Fruit fly (Drosophila melanogaster): ENCODE results near the gene CG17075.

The CG17075 gene

DNA sequence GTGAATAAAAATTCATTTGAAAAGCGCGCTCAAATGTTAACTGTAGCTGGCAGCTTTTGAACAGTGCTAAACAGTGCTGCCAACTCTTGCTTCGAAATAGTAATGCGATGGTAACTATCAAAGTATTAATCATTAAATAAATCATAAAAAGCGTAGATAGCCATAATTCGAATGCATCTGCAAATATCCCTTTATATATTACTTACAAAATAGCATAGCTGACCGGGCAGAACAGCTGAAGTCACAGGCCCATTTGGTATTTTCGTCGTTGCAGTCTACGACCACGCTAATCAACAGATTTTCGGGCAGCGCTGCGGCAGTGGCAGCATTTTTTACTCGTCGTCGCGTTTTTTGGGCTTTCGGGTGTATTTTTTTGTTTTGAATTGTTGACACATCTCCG, 38.3 kb upstream of the CG17075 start, which contains the start of gene Plc21C (continued):
- TF ChIP-seq slbo (GFP tag; IDR thresholded peaks at IDR 0.05) (peak; percentile 62), Ets65A (GFP tag) (peak; percentile 96), ara (GFP tag; IDR thresholded peaks at IDR 0.05) (no peak), aop (GFP tag; IDR thresholded peaks at IDR 0.05) (no peak), CG11504 (tag; optimal IDR thresholded peaks at IDR 0.05) (peak; percentile 65), CG16813 (GFP tag; IDR thresholded peaks at IDR 0.05; ENCODE audit: partially characterized antibody) (peak; percentile 53; the same call in 2 of the 3 replicates), ems (GFP tag; optimal IDR thresholded peaks at IDR 0.05) (peak; percentile 53), gro (GFP tag; optimal IDR thresholded peaks at IDR 0.05) (peak; percentile 42), CG18619 (GFP tag; optimal IDR thresholded peaks at IDR 0.05) (no peak), sens (GFP tag) (peak; percentile 94), CG3838 (GFP tag; optimal IDR thresholded peaks at IDR 0.05) (no peak), CG12744 (GFP tag; optimal IDR thresholded peaks at IDR 0.05) (no peak), kah (GFP tag; optimal IDR thresholded peaks at IDR 0.05) (no peak), CG11085 (GFP tag; IDR thresholded peaks at IDR 0.05) (peak; percentile 56; the same call in 1 of the 2 replicates), CG12391 (tag; optimal IDR thresholded peaks at IDR 0.05) (peak; percentile 65), Vsx1 (GFP tag; optimal IDR thresholded peaks at IDR 0.05) (no peak), crp (GFP tag; optimal IDR thresholded peaks at IDR 0.05) (peak; percentile 16 to 88), Doc2 (GFP tag; IDR thresholded peaks at IDR 0.05) (no peak), Dfd (GFP tag; optimal IDR thresholded peaks at IDR 0.05) (no peak), CkIIα-i1 (GFP tag; IDR thresholded peaks at IDR 0.05) (no peak), CG10654 (GFP tag; optimal IDR thresholded peaks at IDR 0.05) (peak; percentile 18), ci (GFP tag; IDR thresholded peaks at IDR 0.05) (0 out of 3 replicates have a peak, but pooled peaks have one; percentile 16), zen (tag; optimal IDR thresholded peaks at IDR 0.05) (no peak), sqz (GFP tag; optimal IDR thresholded peaks at IDR 0.05) (no peak), E2f2 (GFP tag; IDR thresholded peaks at IDR 0.05) (peak; percentile 100), C15 (GFP tag; IDR thresholded peaks at IDR 0.05) (no peak), trem (tag; optimal IDR thresholded peaks at IDR 0.05) (peak; percentile 100), CG11723 (GFP tag; optimal IDR thresholded peaks at IDR 0.05) (no peak), Bgb (GFP tag; IDR thresholded peaks at IDR 0.05; ENCODE audit: partially characterized antibody) (peak; percentile 43; the same call in 1 of the 2 replicates), CG10543 (GFP tag; optimal IDR thresholded peaks at IDR 0.05) (peak; percentile 48), Sin3A (optimal IDR thresholded peaks at IDR 0.05) (peak; percentile 97), z (GFP tag; IDR thresholded peaks at IDR 0.05) (no peak), fru (optimal IDR thresholded peaks at IDR 0.05) (no peak), CG2129 (GFP tag; IDR thresholded peaks at IDR 0.05; ENCODE audit: partially characterized antibody) (no peak), CG32772 (GFP tag; IDR thresholded peaks at IDR 0.05) (no peak), CG18476 (GFP tag; optimal IDR thresholded peaks at IDR 0.05) (peak; percentile 33), chinmo (GFP tag; IDR thresholded peaks at IDR 0.05; ENCODE audit: partially characterized antibody) (no peak), CG10959 (GFP tag; IDR thresholded peaks at IDR 0.05) (no peak), CG17361 (GFP tag; IDR thresholded peaks at IDR 0.05) (peak; percentile 61; the same call in 2 of the 3 replicates), oc (tag; optimal IDR thresholded peaks at IDR 0.05) (no peak), CG12155 (GFP tag; optimal IDR thresholded peaks at IDR 0.05) (peak; percentile 91), CG6683 (GFP tag; optimal IDR thresholded peaks at IDR 0.05) (no peak), CG13775 (GFP tag; optimal IDR thresholded peaks at IDR 0.05) (peak; percentile 43), sob (GFP tag; IDR thresholded peaks at IDR 0.05) (peak; percentile 36; the same call in 1 of the 2 replicates), lab (GFP tag; optimal IDR thresholded peaks at IDR 0.05) (no peak), CG4854 (GFP tag; optimal IDR thresholded peaks at IDR 0.05) (peak; percentile 71), sr (GFP tag; IDR thresholded peaks at IDR 0.05) (no peak), CG9437 (GFP tag; optimal IDR thresholded peaks at IDR 0.05) (peak; percentile 23), cad (GFP tag; optimal IDR thresholded peaks at IDR 0.05) (no peak), CG6689 (GFP tag; IDR thresholded peaks at IDR 0.05) (no peak), ham (GFP tag; IDR thresholded peaks at IDR 0.05) (no peak), nom (GFP tag; optimal IDR thresholded peaks at IDR 0.05) (no peak)
